Worm (Caenorhabditis elegans) whole organism, L2 larva: ENCODE results near the gene math-33.

Experiments
- ama-1 ChIP-seq: fragments of 150-350 bp; optimal IDR thresholded peaks from 2 replicates; lab custom pipeline; 2018; ENCODE audit warnings: inconsistent platforms
- blmp-1 ChIP-seq: sonication (generic microtip); optimal IDR thresholded peaks from 2 replicates; lab custom pipeline; 2017; ENCODE audit warnings: missing genetic modification characterization, mild to moderate bottlenecking, missing compliant biosample characterization, antibody characterized with exemption, moderate library complexity; ENCODE audit not compliant: insufficient read depth
- ceh-16 ChIP-seq: fragments of 150-350 bp; optimal IDR thresholded peaks from 2 replicates; lab custom pipeline; 2014; ENCODE audit warnings: missing biosample characterization, missing genetic modification characterization
- ceh-82 ChIP-seq: fragments of 150-350 bp; optimal IDR thresholded peaks from 2 replicates; lab custom pipeline; 2014; ENCODE audit warnings: missing biosample characterization, missing genetic modification characterization
- crh-2 ChIP-seq: sonication (generic microtip); optimal IDR thresholded peaks from 2 replicates; lab custom pipeline; 2017; ENCODE audit warnings: missing biosample characterization, missing genetic modification characterization
- dmd-4 ChIP-seq: sonication (generic microtip); optimal IDR thresholded peaks from 2 replicates; lab custom pipeline; 2017; ENCODE audit warnings: missing biosample characterization, missing genetic modification characterization
- egl-27 ChIP-seq: sonication (generic microtip); optimal IDR thresholded peaks from 3 replicates; lab custom pipeline; 2017; ENCODE audit warnings: missing biosample characterization, missing genetic modification reagents, missing genetic modification characterization
- lin-13 ChIP-seq: fragments of 150-350 bp; optimal IDR thresholded peaks from 2 replicates; lab custom pipeline; 2014; ENCODE audit warnings: missing biosample characterization, missing genetic modification reagents, missing genetic modification characterization
- lin-39 ChIP-seq: fragments of 150-350 bp; optimal IDR thresholded peaks from 2 replicates; lab custom pipeline; 2014; ENCODE audit warnings: missing biosample characterization, missing genetic modification reagents, missing genetic modification characterization
- mab-5 ChIP-seq: fragments of 150-350 bp; optimal IDR thresholded peaks from 2 replicates; lab custom pipeline; 2014; ENCODE audit warnings: missing biosample characterization, missing genetic modification characterization
- mbf-1 ChIP-seq: sonication (generic microtip); optimal IDR thresholded peaks from 2 replicates; lab custom pipeline; 2017; ENCODE audit warnings: missing biosample characterization, missing genetic modification characterization
- mdl-1 ChIP-seq, 2 experiments: fragments of 150-350 bp in 1 of 2; sonication (generic microtip) in 1 of 2; optimal IDR thresholded peaks; 2 replicates each; lab custom pipeline; 2017; ENCODE audit warnings: missing biosample characterization in 2 of 2, missing genetic modification characterization in 2 of 2
- nhr-11 ChIP-seq: fragments of 150-350 bp; optimal IDR thresholded peaks from 2 replicates; lab custom pipeline; 2014; ENCODE audit warnings: missing biosample characterization, missing genetic modification characterization
- nhr-12 ChIP-seq: fragments of 150-350 bp; optimal IDR thresholded peaks from 2 replicates; lab custom pipeline; 2014; ENCODE audit warnings: missing biosample characterization, missing genetic modification characterization
- nhr-129 ChIP-seq: fragments of 150-350 bp; optimal IDR thresholded peaks from 2 replicates; lab custom pipeline; 2014; ENCODE audit warnings: missing biosample characterization, missing genetic modification characterization
- nhr-21 ChIP-seq: fragments of 150-350 bp; optimal IDR thresholded peaks from 2 replicates; lab custom pipeline; 2014; ENCODE audit warnings: missing biosample characterization, missing genetic modification characterization
- nhr-23 ChIP-seq: fragments of 150-350 bp; optimal IDR thresholded peaks from 2 replicates; lab custom pipeline; 2014; ENCODE audit warnings: missing biosample characterization, missing genetic modification reagents, missing genetic modification characterization
- nhr-237 ChIP-seq: fragments of 150-350 bp; optimal IDR thresholded peaks from 2 replicates; lab custom pipeline; 2014; ENCODE audit warnings: missing biosample characterization, missing genetic modification characterization
- sem-4 ChIP-seq: fragments of 150-350 bp; optimal IDR thresholded peaks from 2 replicates; lab custom pipeline; 2014; ENCODE audit warnings: missing biosample characterization, missing genetic modification reagents, missing genetic modification characterization
- skn-1 ChIP-seq: sonication (generic microtip); optimal IDR thresholded peaks from 2 replicates; lab custom pipeline; 2017; ENCODE audit warnings: missing biosample characterization, missing genetic modification characterization
- snpc-4 ChIP-seq: fragments of 150-350 bp; optimal IDR thresholded peaks from 2 replicates; lab custom pipeline; 2014; ENCODE audit warnings: missing biosample characterization, missing genetic modification characterization
- unc-39 ChIP-seq: fragments of 150-350 bp; optimal IDR thresholded peaks from 2 replicates; lab custom pipeline; 2014; ENCODE audit warnings: missing biosample characterization, missing genetic modification characterization
- unc-62 ChIP-seq: fragments of 150-350 bp; optimal IDR thresholded peaks from 2 replicates; lab custom pipeline; 2014; ENCODE audit warnings: missing biosample characterization, missing genetic modification reagents, missing genetic modification characterization
- zag-1 ChIP-seq: fragments of 150-350 bp; optimal IDR thresholded peaks from 2 replicates; lab custom pipeline; 2014; ENCODE audit warnings: missing biosample characterization, missing genetic modification characterization
- ztf-4 ChIP-seq: fragments of 150-350 bp; optimal IDR thresholded peaks from 2 replicates; lab custom pipeline; 2014; ENCODE audit warnings: missing biosample characterization, missing genetic modification characterization

math-33 gene

DNA sequence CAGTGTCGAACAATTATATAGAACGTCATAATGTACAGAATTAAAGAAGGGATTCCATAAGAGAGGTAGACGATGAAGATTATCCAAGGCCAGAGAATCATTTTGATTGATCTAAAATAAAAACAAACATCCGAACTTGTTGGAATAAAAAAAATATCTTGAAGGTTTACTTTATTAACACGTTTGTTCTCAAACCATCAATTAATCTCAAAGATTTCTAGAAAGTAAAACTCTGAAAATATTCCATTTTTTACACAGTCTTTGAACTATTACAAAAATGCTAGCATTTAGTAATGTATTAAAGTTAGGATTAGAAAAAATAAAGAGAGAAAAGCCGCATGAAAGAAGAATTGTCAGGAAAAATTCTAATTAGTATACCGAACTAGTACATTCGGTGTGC, 50.8 kb downstream of the math-33 start, which contains the start of gene srg-40:
Gene srg-40 (minus strand): TSS at position 101 of the 400 bp plus-strand sequence.
- TF ChIP-seq nhr-11 (tag; lab: Kevin White, UChicago) (no peak), mdl-1 (tag; optimal IDR thresholded peaks at IDR 0.05; lab: Kevin White, UChicago) (no peak), nhr-23 (tag; lab: Kevin White, UChicago) (no peak), lin-13 (GFP tag; lab: Kevin White, UChicago) (no peak), ztf-4 (tag; lab: Kevin White, UChicago) (no peak), snpc-4 (tag; lab: Kevin White, UChicago) (no peak), skn-1 (no peak), ama-1 (lab: Kevin White, UChicago) (no peak), ceh-82 (no peak), nhr-129 (tag; lab: Kevin White, UChicago) (no peak), crh-2 (tag; lab: Kevin White, UChicago) (no peak), lin-39 (no peak), mbf-1 (tag; lab: Kevin White, UChicago) (no peak), unc-62 (GFP tag; lab: Kevin White, UChicago) (no peak), nhr-21 (tag; lab: Kevin White, UChicago) (no peak), blmp-1 (tag; lab: Kevin White, UChicago) (no peak), egl-27 (tag; lab: Kevin White, UChicago) (no peak), unc-39 (tag; lab: Kevin White, UChicago) (no peak)
- TF ChIP-seq, all 48 proteins: peak for 0

DNA sequence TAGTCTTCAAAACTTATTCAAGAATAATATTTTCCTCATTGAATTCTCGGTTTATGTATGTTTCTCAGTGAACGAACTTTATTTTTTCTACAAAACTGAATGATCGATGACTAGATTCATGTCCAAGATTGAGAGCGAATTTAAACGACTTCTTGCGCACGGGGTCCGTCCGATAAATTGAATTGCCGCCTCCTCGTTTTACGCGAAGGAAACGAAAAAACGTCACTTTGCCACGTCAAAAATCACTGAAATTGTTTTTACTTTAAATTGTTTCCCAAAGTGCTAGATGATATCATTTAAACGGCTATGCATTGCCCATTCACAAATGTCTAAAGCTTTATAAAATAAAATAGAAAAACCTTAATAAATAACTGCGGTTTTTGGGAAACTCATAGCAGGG, 54.0 kb downstream of the math-33 start:
- TF ChIP-seq nhr-12 (tag; lab: Kevin White, UChicago) (no peak), ceh-16 (no peak), snpc-4 (tag; lab: Kevin White, UChicago) (no peak), sem-4 (tag; lab: Kevin White, UChicago) (peak; percentile 9), mab-5 (tag; lab: Kevin White, UChicago) (no peak), dmd-4 (tag; lab: Kevin White, UChicago) (no peak), nhr-129 (tag; lab: Kevin White, UChicago) (no peak), zag-1 (no peak), nhr-237 (tag; lab: Kevin White, UChicago) (no peak)
